Worm (Caenorhabditis elegans): ENCODE data around the gene ivd-1.

ivd-1 gene

DNA sequence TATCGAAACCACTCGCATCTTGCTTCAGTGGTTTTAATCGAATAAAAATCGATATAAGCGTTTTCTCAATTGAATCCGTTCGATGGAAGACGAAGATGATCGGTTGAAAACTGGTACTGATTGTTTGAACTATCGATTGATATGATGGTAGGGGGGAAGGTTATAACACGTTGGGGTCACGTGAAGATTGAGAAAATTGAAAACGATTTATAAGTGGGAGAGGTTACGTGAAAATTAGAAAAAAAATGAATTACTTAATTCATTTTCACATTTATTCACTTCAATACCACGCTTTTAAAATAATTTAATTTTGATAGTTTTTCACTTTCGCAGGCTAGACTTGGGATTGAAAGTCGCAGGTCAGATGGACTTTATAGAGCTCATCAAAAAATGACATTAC lies 27.7 kb downstream of the ivd-1 start, which contains the start of gene C09B9.7:
Gene C09B9.7 (minus strand): TSS at position 101 of the 400 bp plus-strand sequence.
- TF ChIP-seq nfyb-1 (GFP tag; IDR thresholded peaks at IDR 0.05): no peak
- no peak for TF ChIP-seq snpc-3.4 (tag; optimal IDR thresholded peaks at IDR 0.05)
- no peak for TF ChIP-seq F10E7.11 (tag; optimal IDR thresholded peaks at IDR 0.05)
- no peak for TF ChIP-seq ztf-6 (GFP tag; IDR thresholded peaks at IDR 0.05)
- no peak for TF ChIP-seq efl-1 (GFP tag; optimal IDR thresholded peaks at IDR 0.05)
- TF ChIP-seq hrde-1 (tag; optimal IDR thresholded peaks at IDR 0.05; ENCODE audit: borderline replicate concordance): no peak
- no peak for TF ChIP-seq F55B11.4 (tag; optimal IDR thresholded peaks at IDR 0.05; ENCODE audit: borderline replicate concordance, insufficient read depth)
- no peak for TF ChIP-seq B0261.1 (tag; optimal IDR thresholded peaks at IDR 0.05)
- TF ChIP-seq atf-7 (tag; optimal IDR thresholded peaks at IDR 0.05): no peak
- TF ChIP-seq egl-44 (GFP tag; IDR thresholded peaks at IDR 0.05): no peak
- TF ChIP-seq ceh-40 (GFP tag; IDR thresholded peaks at IDR 0.05): no peak
- TF ChIP-seq ztf-3 (GFP tag; optimal IDR thresholded peaks at IDR 0.05): no peak
- TF ChIP-seq ztf-18 (tag; optimal IDR thresholded peaks at IDR 0.05): no peak
- no peak for TF ChIP-seq ztf-26 (tag; optimal IDR thresholded peaks at IDR 0.05)
- TF ChIP-seq snpc-1.3 (tag; optimal IDR thresholded peaks at IDR 0.05; ENCODE audit: insufficient read depth): no peak
- TF ChIP-seq egl-18 (GFP tag; IDR thresholded peaks at IDR 0.05): no peak
- no peak for TF ChIP-seq pbrm-1 (GFP tag; IDR thresholded peaks at IDR 0.05)
- no peak for TF ChIP-seq lsy-27 (tag; optimal IDR thresholded peaks at IDR 0.05; ENCODE audit: borderline replicate concordance, insufficient read depth)
- no peak for TF ChIP-seq unc-62 (GFP tag; optimal IDR thresholded peaks at IDR 0.05)
- TF ChIP-seq tbx-9 (tag; optimal IDR thresholded peaks at IDR 0.05; ENCODE audit: borderline replicate concordance): no peak

DNA sequence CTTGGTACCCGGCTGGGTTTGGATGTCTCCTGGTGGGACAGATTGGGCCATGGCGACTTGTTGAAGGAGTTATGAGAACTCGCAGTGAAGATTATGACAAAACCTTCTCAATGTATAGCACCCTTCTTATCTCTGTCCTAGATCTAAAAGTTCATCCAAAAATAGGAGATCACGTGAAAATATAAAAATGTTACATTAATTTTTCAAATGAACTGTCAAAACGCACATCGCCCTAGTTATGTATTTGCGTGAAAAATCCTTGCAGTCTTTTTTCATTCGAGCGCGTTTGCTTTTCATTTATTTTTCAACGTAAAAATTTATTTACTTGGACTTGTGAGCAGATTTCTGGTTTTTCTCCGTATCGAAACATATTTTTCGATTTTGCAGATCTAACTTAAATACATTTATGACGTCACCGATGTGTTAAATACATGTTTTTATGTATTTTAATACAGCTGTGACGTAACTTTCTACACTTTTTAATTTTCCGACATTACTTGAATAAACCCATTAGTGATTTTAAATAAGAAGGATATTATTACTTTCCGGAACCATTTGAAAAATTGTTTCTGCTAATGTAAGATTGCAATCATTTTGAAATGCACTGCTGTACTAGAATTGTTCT lies 32.6 kb downstream of the ivd-1 start, which contains the start of gene msp-55:
Gene msp-55 (minus strand): TSS at position 51 of the 625 bp plus-strand sequence.
- TF ChIP-seq cebp-2 (GFP tag; IDR thresholded peaks at IDR 0.05) (no peak), rcor-1 (GFP tag; IDR thresholded peaks at IDR 0.05) (no peak), ceh-91 (GFP tag; IDR thresholded peaks at IDR 0.05) (no peak), T26A5.8 (tag; optimal IDR thresholded peaks at IDR 0.05) (no peak), lin-35 (GFP tag; optimal IDR thresholded peaks at IDR 0.05) (no peak), die-1 (tag; optimal IDR thresholded peaks at IDR 0.05) (no peak), ZK185.1 (tag; optimal IDR thresholded peaks at IDR 0.05; ENCODE audit: poor library complexity, severe bottlenecking) (no peak), D2030.7 (GFP tag; IDR thresholded peaks at IDR 0.05) (no peak), C17E4.6 (GFP tag; IDR thresholded peaks at IDR 0.05) (no peak), F23B12.7 (tag; optimal IDR thresholded peaks at IDR 0.05; ENCODE audit: insufficient read depth) (no peak), ceh-79 (tag; optimal IDR thresholded peaks at IDR 0.05) (no peak), tlf-1 (GFP tag; optimal IDR thresholded peaks at IDR 0.05) (no peak), Y53F4B.3 (GFP tag; IDR thresholded peaks at IDR 0.05) (no peak), tbp1 (GFP tag; optimal IDR thresholded peaks at IDR 0.05) (no peak)

DNA sequence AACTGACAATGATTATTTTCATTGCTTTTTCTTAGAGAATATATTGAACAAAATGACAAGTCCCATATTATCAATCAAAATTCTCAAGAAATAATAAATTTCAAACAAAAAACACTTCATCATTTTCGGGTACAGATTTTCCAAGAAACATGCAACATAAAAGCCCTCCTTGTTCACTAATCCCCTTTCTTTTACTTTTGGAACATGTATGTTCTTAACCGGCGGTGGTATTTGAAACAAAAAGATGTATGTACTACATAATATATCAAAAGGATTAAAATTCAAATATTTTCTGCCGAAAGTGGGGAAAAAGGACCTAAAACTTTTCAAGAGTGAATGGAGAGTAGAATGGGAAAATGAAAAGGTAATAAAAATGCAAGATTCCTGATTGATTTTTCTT lies 34.4 kb downstream of the ivd-1 start:
- TF ChIP-seq Y53F4B.3 (GFP tag; IDR thresholded peaks at IDR 0.05): no peak
- no peak for TF ChIP-seq tbp1 (GFP tag; optimal IDR thresholded peaks at IDR 0.05)
- no peak for TF ChIP-seq ceh-27 (GFP tag; optimal IDR thresholded peaks at IDR 0.05)
- TF ChIP-seq nhr-80 (tag; optimal IDR thresholded peaks at IDR 0.05): no peak
- TF ChIP-seq efl-1 (GFP tag; optimal IDR thresholded peaks at IDR 0.05): no peak
